Fruit fly (Drosophila melanogaster): ENCODE results near the gene Ho.

Ho gene

DNA sequence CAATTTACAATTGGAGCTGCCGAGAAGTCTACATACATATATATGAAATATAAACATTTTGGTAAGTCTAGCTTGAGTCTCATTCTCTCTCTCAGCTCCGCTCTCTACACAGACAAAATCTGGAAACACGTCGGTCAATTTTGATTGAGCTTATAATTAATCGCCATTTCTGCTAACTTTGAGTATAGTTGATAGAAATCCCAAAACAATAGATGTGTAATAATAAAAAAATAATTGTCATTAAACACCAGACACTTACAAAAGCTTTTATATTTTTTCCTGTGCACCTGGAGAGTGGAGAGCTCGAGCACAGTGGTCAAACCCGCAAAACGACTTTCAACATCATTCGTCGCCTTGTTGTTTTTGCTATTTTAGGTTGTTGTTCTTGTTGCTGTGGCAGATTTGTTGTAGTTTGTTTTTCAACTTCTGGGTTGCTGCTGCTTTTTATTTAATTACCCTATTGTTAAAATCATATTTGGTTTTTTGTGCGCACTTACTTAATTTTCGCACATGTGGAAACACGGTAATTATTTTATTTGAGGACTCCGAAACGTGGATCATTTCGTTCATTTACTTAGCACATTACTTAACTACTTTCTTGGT lies 22.8 kb upstream of the Ho start (continued):
- peak; percentile 97 for TF ChIP-seq Dbx (GFP tag; IDR thresholded peaks at IDR 0.05)
- TF ChIP-seq ftz-f1 (GFP tag; optimal IDR thresholded peaks at IDR 0.05), result peak; percentile 53
- peak; percentile 91 for TF ChIP-seq Spps (tag; optimal IDR thresholded peaks at IDR 0.05)
- TF ChIP-seq CG11695 (GFP tag; IDR thresholded peaks at IDR 0.05), result peak; percentile 97
- TF ChIP-seq chm (GFP tag; IDR thresholded peaks at IDR 0.05), result peak; percentile 98
- TF ChIP-seq CG8359 (GFP tag; optimal IDR thresholded peaks at IDR 0.05; ENCODE audit: borderline replicate concordance), result peak; percentile 83
- TF ChIP-seq eyg (GFP tag; optimal IDR thresholded peaks at IDR 0.05), result peak; percentile 88
- peak; percentile 93 for TF ChIP-seq ap (GFP tag; IDR thresholded peaks at IDR 0.05)
- TF ChIP-seq tup (GFP tag; optimal IDR thresholded peaks at IDR 0.05), result peak; percentile 92
- peak; percentile 99 for TF ChIP-seq vvl (GFP tag; IDR thresholded peaks at IDR 0.05)
- peak; percentile 87 for TF ChIP-seq dm (GFP tag; optimal IDR thresholded peaks at IDR 0.05)
- TF ChIP-seq Kr (GFP tag; optimal IDR thresholded peaks at IDR 0.05), result no peak
- TF ChIP-seq CG9609 (GFP tag; optimal IDR thresholded peaks at IDR 0.05), result peak; percentile 91
- peak; percentile 75 for TF ChIP-seq CG10565 (GFP tag; optimal IDR thresholded peaks at IDR 0.05)
- peak; percentile 96 for TF ChIP-seq CG12219 (GFP tag; optimal IDR thresholded peaks at IDR 0.05)
- peak; percentile 95 for TF ChIP-seq CG3281 (GFP tag; optimal IDR thresholded peaks at IDR 0.05)
- peak; percentile 96 for TF ChIP-seq tgo (GFP tag; IDR thresholded peaks at IDR 0.05)
- TF ChIP-seq Sox100B (GFP tag; optimal IDR thresholded peaks at IDR 0.05), result peak; percentile 92
- TF ChIP-seq Sry-δ (GFP tag; optimal IDR thresholded peaks at IDR 0.05), result peak; percentile 57
- TF ChIP-seq CG13624 (GFP tag; optimal IDR thresholded peaks at IDR 0.05), result peak; percentile 95
- peak; percentile 96 for TF ChIP-seq caup (GFP tag; optimal IDR thresholded peaks at IDR 0.05; ENCODE audit: severe bottlenecking)
- TF ChIP-seq z (GFP tag; IDR thresholded peaks at IDR 0.05), result peak; percentile 77
- TF ChIP-seq ci (GFP tag; IDR thresholded peaks at IDR 0.05), result peak; percentile 98
- peak; percentile 93 for TF ChIP-seq CG5245 (GFP tag; optimal IDR thresholded peaks at IDR 0.05)
- no peak for TF ChIP-seq cad (GFP tag; optimal IDR thresholded peaks at IDR 0.05)
- TF ChIP-seq CG16779 (GFP tag; IDR thresholded peaks at IDR 0.05), result peak; percentile 95
- TF ChIP-seq fd96Cb (tag; optimal IDR thresholded peaks at IDR 0.05), result peak; percentile 95
- TF ChIP-seq CG12299 (tag; optimal IDR thresholded peaks at IDR 0.05), result peak; percentile 95
- peak; percentile 98 for TF ChIP-seq CG32532 (GFP tag; IDR thresholded peaks at IDR 0.05)
- peak; percentile 89 for TF ChIP-seq CG10462 (GFP tag; optimal IDR thresholded peaks at IDR 0.05)
- TF ChIP-seq chif (GFP tag; optimal IDR thresholded peaks at IDR 0.05), result peak; percentile 95 to 96
- no peak for TF ChIP-seq CG15479 (GFP tag; optimal IDR thresholded peaks at IDR 0.05)
- peak; percentile 96 for TF ChIP-seq mam (GFP tag; optimal IDR thresholded peaks at IDR 0.05)
- TF ChIP-seq CG4282 (GFP tag; optimal IDR thresholded peaks at IDR 0.05), result peak; percentile 87
- no peak for TF ChIP-seq Lpt (GFP tag; optimal IDR thresholded peaks at IDR 0.05)
- peak; percentile 95 for TF ChIP-seq NC2β (GFP tag; optimal IDR thresholded peaks at IDR 0.05)
- peak; percentile 87 for TF ChIP-seq gt (GFP tag; IDR thresholded peaks at IDR 0.05)
- TF ChIP-seq CG17385 (GFP tag; optimal IDR thresholded peaks at IDR 0.05), result peak; percentile 94
- peak in 1 of 3 experiments; percentile 92 for TF ChIP-seq lola (GFP tag; optimal IDR thresholded peaks at IDR 0.05)
- TF ChIP-seq CG12104 (GFP tag; optimal IDR thresholded peaks at IDR 0.05), result peak; percentile 92
- peak; percentile 77 for TF ChIP-seq Neu2 (GFP tag; optimal IDR thresholded peaks at IDR 0.05; ENCODE audit: borderline replicate concordance)
- TF ChIP-seq CG4424 (GFP tag; optimal IDR thresholded peaks at IDR 0.05), result peak; percentile 96
- peak; percentile 87 for TF ChIP-seq kay (GFP tag; optimal IDR thresholded peaks at IDR 0.05)
- peak; percentile 95 for TF ChIP-seq CG7556 (GFP tag; optimal IDR thresholded peaks at IDR 0.05)
- TF ChIP-seq esg (GFP tag; conservative IDR thresholded peaks at IDR 0.05), result peak; percentile 96
- TF ChIP-seq CkIIα-i1 (GFP tag; IDR thresholded peaks at IDR 0.05), result peak; percentile 80
- TF ChIP-seq gro (GFP tag; optimal IDR thresholded peaks at IDR 0.05), result peak; percentile 97
- TF ChIP-seq D19A (tag; optimal IDR thresholded peaks at IDR 0.05), result peak; percentile 92
- peak; percentile 90 for TF ChIP-seq dati (GFP tag; IDR thresholded peaks at IDR 0.05)
- peak; percentile 91 for TF ChIP-seq dmrt11E (tag; optimal IDR thresholded peaks at IDR 0.05)
- TF ChIP-seq CG34422 (GFP tag; IDR thresholded peaks at IDR 0.05), result peak; percentile 97
